Worm (Caenorhabditis elegans) whole organism, L4/young adult: Measurements from ENCODE around the gene mltn-3.

ENCODE experiments used
- W03F9.2 ChIP-seq: fragments of 150-350 bp; optimal IDR thresholded peaks from 2 replicates; lab custom pipeline; 2014; ENCODE audit warnings: missing biosample characterization, missing genetic modification characterization
- dao-5 ChIP-seq: sonication (generic microtip); optimal IDR thresholded peaks from 2 replicates; lab custom pipeline; 2016; ENCODE audit warnings: missing genotype, missing genetic modification characterization, moderate library complexity, missing compliant biosample characterization
- him-1 ChIP-seq: sonication (generic microtip); optimal IDR thresholded peaks from 2 replicates; lab custom pipeline; 2016; ENCODE audit warnings: missing genotype, missing genetic modification reagents, missing genetic modification characterization, missing compliant biosample characterization

mltn-3 gene

ce11 chrII:13916040-13916439 is at the start of gene mltn-3:
TSS of gene mltn-3 (plus strand) at chrII:13916340.
- TF ChIP-seq him-1 (tag; lab: Kevin White, UChicago) (no peak), W03F9.2 (no peak), dao-5 (no peak)

DNA sequence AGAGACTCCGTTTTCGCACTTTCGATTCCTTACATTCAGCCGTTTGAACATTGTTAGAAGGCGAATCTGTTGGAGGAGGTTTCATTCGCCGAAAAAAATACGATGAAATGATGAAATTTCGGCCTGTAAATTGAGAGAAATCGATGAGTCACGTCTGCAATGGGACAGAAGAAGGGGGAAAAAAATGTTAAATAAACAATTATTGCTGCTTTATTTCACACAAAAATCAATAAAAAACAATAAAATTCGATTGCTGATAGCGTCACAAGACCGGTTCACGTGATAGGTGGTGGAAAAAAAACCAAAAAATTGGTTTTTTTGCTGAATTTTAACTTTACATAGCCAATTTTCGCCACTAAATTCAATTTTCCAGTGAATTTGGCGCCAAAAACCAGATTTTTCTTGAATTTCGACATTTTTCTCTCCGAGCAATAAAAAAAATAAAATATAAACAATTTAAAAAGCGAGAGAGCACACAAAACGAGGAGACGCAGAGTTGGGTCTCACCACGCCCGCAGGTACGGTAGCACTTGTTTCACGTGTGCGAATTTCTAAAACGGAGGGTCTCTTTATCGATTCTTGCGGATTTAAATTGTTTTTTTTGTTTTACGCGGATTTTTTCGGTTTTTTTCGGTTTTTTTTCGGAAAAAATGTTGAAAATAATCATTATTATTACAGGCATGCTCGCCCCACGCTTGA is 43.8 kb upstream of the mltn-3 start, which contains the start of the genes cup-14 and ndub-8:
cup-14 (minus strand) TSS at position 51 of the 699 bp plus-strand sequence.
ndub-8 (plus strand) TSS at position 679 of the 699 bp plus-strand sequence.
- TF ChIP-seq dao-5 (no peak), W03F9.2 (peak; percentile 89)

DNA sequence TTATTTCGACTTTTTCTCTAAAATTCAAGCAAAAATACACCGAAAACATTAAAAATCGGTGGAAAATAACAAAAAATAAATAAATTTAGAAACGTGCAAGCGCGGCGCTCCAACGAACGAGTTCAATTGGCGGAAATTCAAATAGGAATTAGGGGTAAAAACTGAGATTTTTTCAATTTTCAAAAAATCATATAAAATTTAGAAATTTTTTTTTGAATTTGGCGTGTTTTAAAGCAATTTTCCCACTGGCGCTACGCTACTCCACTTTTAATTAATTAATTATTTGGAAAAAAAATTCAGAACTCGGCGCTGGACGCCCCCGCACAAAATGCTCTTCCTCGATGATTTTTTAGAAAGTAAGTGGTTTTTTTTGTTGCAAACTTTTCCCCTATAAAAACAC is 40.4 kb upstream of the mltn-3 start, which contains the start of gene ing-3:
ing-3 (plus strand) TSS at position 301 of the 400 bp plus-strand sequence.
- TF ChIP-seq W03F9.2 (no peak), dao-5 (no peak), him-1 (tag; lab: Kevin White, UChicago) (no peak)

DNA sequence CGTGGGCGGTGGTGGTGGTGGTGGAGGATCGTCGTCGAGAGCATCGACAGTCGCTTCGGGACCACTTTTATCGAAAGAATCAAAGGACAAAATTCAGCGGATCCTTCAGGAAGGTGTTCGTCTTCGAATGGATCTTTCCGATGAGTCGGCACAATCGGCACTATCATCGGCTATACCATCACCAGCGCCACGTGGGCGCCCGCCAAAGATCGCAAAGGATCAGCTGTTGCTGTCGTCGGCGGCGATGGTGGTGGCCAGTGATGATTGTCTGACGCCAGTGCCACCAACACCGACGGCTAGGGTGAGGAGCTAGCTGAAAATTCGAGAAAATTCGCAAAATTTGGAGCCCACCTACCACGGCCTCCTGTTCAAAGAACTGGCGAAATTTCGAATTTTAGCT is 38.1 kb upstream of the mltn-3 start:
- no peak for TF ChIP-seq dao-5
- no peak for TF ChIP-seq W03F9.2
- no peak for TF ChIP-seq him-1 (tag; lab: Kevin White, UChicago)

DNA sequence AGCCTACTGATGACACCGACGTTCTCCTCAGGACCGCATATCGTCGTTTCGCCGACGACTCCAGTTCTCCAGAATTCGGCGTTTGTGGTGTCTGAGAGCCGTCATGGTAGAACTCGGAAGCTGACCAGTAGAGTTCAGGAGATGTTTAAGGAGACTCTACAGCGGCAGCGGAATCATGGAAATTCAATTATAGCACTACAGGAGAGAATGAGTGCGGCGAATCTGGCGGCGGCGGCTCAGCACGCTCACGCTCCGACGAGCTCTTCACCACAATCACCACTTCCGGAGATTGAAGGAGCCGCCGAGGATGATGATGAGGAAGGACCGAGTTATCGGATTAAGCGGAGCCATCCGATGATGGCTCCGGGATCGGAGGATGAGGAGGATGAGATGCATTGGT is 36.6 kb upstream of the mltn-3 start:
- TF ChIP-seq him-1 (tag; lab: Kevin White, UChicago) = no peak
- TF ChIP-seq dao-5 = no peak
- TF ChIP-seq W03F9.2 = no peak

DNA sequence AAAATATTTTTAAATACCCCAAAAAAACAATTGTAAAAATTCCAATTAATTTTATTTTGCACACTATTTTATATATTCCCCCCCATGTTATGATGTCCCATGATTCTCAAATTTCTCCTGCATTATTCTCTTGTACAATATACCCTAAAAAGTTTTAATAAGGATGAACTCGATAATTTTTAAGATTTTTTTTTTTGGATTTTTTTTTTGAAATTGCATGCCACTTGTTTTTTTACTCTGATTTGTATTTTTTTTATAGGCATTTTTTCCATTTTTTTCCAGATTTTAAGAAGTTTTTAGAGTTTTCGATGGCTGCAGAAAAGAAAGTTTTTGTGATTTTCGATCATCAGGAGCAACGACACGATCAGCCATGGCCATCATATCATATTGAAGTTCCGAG is 33.7 kb upstream of the mltn-3 start, which contains the start of gene hda-10:
hda-10 (plus strand) TSS at position 301 of the 400 bp plus-strand sequence.
- TF ChIP-seq W03F9.2 = no peak
- TF ChIP-seq him-1 (tag; lab: Kevin White, UChicago) = no peak
- TF ChIP-seq dao-5 = no peak

DNA sequence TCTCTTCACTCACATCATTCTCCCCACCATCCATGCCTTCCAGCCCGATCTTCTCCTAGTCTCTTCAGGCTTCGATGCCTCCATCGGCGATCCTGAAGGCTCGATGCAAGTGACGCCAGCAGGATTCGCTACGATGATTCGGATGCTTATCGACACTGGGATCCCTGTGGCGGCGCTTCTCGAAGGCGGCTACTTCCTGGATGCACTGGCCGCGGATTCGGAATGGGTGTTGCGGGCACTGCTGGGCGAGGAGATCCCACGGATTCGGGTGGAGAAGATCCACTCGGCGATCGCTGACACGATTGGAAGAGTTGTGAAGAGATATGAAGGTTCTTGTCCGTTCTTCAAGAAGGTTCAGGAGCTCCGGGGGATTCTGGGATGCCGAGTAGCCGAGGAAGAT is 29.7 kb upstream of the mltn-3 start:
- TF ChIP-seq dao-5 (no peak), him-1 (tag; lab: Kevin White, UChicago) (no peak), W03F9.2 (no peak)

- TF ChIP-seq W03F9.2 (peak; percentile 51), him-1 (tag; lab: Kevin White, UChicago) (no peak)
These were observed 27.9 kb upstream of the mltn-3 start, which contains the start of gene mcd-1 for ce11 chrII:13888278-13888677. TSS of gene mcd-1 (plus strand) at chrII:13888544.

- TF ChIP-seq him-1 (tag; lab: Kevin White, UChicago) (no peak), W03F9.2 (no peak), dao-5 (no peak)
These were observed 19.8 kb upstream of the mltn-3 start for ce11 chrII:13896279-13896774.

- TF ChIP-seq dao-5 (no peak), W03F9.2 (no peak), him-1 (tag; lab: Kevin White, UChicago) (no peak)
These were observed 16.4 kb upstream of the mltn-3 start for ce11 chrII:13899777-13900176.

- TF ChIP-seq W03F9.2 = no peak
- no peak for TF ChIP-seq dao-5
- TF ChIP-seq him-1 (tag; lab: Kevin White, UChicago) = no peak
These were observed 14.1 kb upstream of the mltn-3 start, which contains the start of gene W02B8.1 for ce11 chrII:13902014-13902413. TSS of gene W02B8.1 (minus strand) at chrII:13902114.

DNA sequence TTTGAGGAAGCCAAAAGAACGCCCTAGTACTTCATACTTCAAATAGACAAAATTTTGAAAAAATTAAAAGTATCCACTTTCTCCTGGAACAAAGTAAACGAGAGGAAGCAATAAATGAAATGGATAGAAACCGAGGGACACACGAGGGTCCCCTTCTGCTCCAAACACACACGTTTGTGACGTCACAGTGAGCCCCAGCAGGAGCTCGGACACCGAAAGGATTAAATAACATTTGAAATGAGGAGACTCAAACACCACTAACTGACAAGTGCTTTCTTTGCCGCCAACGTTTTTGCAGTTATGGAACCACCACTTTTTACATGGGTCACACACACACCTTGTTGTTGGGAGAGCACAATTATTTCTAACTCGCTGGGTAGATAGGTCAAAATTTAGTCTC is 12.7 kb upstream of the mltn-3 start:
- TF ChIP-seq W03F9.2 = no peak
- TF ChIP-seq dao-5 = no peak
- TF ChIP-seq him-1 (tag; lab: Kevin White, UChicago) = no peak

ce11 chrII:13907615-13908014 is 8.5 kb upstream of the mltn-3 start:
- TF ChIP-seq him-1 (tag; lab: Kevin White, UChicago) = no peak
- TF ChIP-seq dao-5 = no peak
- TF ChIP-seq W03F9.2 = no peak

DNA sequence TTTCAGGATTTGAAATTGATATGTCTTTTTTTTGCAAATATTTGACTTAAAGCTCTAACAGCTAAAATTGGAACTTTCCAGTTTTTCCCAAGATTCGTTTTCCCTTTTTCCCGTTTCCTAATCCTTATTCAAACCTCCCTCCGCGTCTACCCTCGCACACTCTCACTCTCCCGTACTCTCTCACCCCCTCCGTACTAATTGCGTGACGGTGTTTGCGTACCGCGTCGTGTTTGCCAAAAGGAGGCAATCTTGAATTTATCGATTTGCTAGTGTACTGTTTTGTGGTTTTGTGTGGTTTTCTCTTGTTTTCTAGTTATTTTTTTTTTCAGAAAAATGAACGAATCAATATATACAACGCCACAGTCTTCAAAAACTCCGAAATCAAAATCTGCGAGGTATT is 7.5 kb upstream of the mltn-3 start, which contains the start of gene citk-1:
citk-1 (plus strand) TSS at position 323 of the 400 bp plus-strand sequence.
- peak; percentile 43 for TF ChIP-seq him-1 (tag; lab: Kevin White, UChicago)
- no peak for TF ChIP-seq W03F9.2

DNA sequence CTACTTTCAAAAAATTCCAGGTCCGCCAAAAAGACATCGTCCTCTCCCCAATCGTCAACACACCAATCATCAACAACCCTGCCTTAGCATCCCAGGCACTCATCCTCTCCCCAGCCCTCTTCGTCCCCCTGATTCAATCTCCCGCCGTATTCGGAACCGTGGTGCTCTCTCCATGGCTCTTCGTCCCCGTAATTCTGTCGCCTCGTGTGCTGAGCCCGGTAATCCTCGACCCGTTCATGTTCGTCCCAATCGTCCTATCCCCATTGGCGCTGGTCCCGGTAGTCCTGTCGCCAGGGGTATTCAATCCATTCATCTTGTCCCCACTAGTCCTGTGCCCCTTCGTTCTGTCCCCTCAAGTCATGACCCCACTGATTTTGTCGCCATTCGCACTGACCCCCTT is 3.0 kb downstream of the mltn-3 start:
- TF ChIP-seq him-1 (tag; lab: Kevin White, UChicago) (no peak), dao-5 (no peak), W03F9.2 (no peak)
